Fruit fly (Drosophila melanogaster): Measurements from ENCODE around the gene fng.
A peak's percentile ranks its signal among the peaks of the same experiment; 100 is the strongest.

- TF ChIP-seq B-H1 (GFP tag; IDR thresholded peaks at IDR 0.05) (no peak), CG30020 (tag; optimal IDR thresholded peaks at IDR 0.05) (no peak), Aef1 (GFP tag; IDR thresholded peaks at IDR 0.05) (no peak), onecut (GFP tag; IDR thresholded peaks at IDR 0.05) (no peak), Hmx (GFP tag; optimal IDR thresholded peaks at IDR 0.05) (no peak), hb (GFP tag; IDR thresholded peaks at IDR 0.05; ENCODE audit: partially characterized antibody) (0 out of 3 replicates have a peak, but pooled peaks have one; percentile 1), nerfin-2 (GFP tag; IDR thresholded peaks at IDR 0.05; ENCODE audit: partially characterized antibody) (no peak), zf30C (GFP tag; optimal IDR thresholded peaks at IDR 0.05) (no peak), gcm (GFP tag; optimal IDR thresholded peaks at IDR 0.05) (no peak), CG3838 (GFP tag; optimal IDR thresholded peaks at IDR 0.05) (no peak), Nf-YC (tag; optimal IDR thresholded peaks at IDR 0.05) (no peak), CG1233 (GFP tag; optimal IDR thresholded peaks at IDR 0.05) (no peak), bsh (GFP tag; optimal IDR thresholded peaks at IDR 0.05) (peak in 1 of 2 experiments; percentile 2)
Observed at dm6 chr3L:20987895-20988294, 38.6 kb upstream of the fng start.

Measured in whole organism, embryonic.